Fruit fly (Drosophila melanogaster): ENCODE results near the gene tadr.
A peak's percentile ranks its signal among the peaks of the same experiment; 100 is the strongest.

The tadr gene

DNA sequence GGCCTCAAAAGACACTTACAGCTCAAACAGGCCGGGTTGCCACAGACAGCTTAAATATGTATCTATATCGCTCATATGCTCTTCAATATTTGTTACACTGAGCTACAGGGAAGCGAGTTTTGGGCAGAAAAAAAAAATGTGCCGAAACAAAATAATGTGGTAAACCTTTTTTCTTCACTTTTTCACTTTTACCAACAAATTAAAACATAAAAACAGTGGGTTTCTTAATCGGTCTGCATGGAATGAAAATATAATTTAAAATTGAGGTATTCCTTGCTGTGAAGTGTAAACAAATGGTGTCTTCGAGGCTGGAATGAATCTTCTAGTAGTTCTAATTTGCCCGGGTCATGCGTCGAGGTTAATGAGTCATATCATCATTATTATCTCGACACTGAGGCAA is 36.5 kb upstream of the tadr start (continued):
- TF ChIP-seq CG6854 (GFP tag; optimal IDR thresholded peaks at IDR 0.05), result no peak
- peak; percentile 78 for TF ChIP-seq Eip78C (GFP tag)
- TF ChIP-seq CG11762 (GFP tag; optimal IDR thresholded peaks at IDR 0.05; ENCODE audit: insufficient read depth), result no peak
- no peak for TF ChIP-seq Sox15 (GFP tag; optimal IDR thresholded peaks at IDR 0.05)
- TF ChIP-seq cyc (GFP tag; optimal IDR thresholded peaks at IDR 0.05), result peak; percentile 17
- TF ChIP-seq Hr39 (GFP tag; optimal IDR thresholded peaks at IDR 0.05), result peak; percentile 12
- TF ChIP-seq Sox102F (GFP tag; optimal IDR thresholded peaks at IDR 0.05), result peak; percentile 35
- peak; percentile 44; the same call in 1 of the 2 replicates for TF ChIP-seq CG15336 (GFP tag; IDR thresholded peaks at IDR 0.05)
- TF ChIP-seq pdm3 (GFP tag; optimal IDR thresholded peaks at IDR 0.05), result peak; percentile 19
- TF ChIP-seq CG11294 (GFP tag; IDR thresholded peaks at IDR 0.05), result no peak
- TF ChIP-seq acj6 (GFP tag; optimal IDR thresholded peaks at IDR 0.05), result no peak
- TF ChIP-seq spab (GFP tag; optimal IDR thresholded peaks at IDR 0.05), result no peak
- no peak for TF ChIP-seq CG7368 (GFP tag; optimal IDR thresholded peaks at IDR 0.05)
- TF ChIP-seq CG6276 (GFP tag; optimal IDR thresholded peaks at IDR 0.05), result peak; percentile 14
- TF ChIP-seq Ets96B (tag; optimal IDR thresholded peaks at IDR 0.05), result no peak
- no peak for TF ChIP-seq CG9139 (GFP tag; optimal IDR thresholded peaks at IDR 0.05)
- peak; percentile 28 for TF ChIP-seq Smox (GFP tag; optimal IDR thresholded peaks at IDR 0.05)
- no peak for TF ChIP-seq fd85E (GFP tag; optimal IDR thresholded peaks at IDR 0.05)
- TF ChIP-seq CG8632 (GFP tag; optimal IDR thresholded peaks at IDR 0.05), result peak; percentile 33
- TF ChIP-seq vri (GFP tag; optimal IDR thresholded peaks at IDR 0.05), result no peak
- no peak for TF ChIP-seq CG16779 (tag; optimal IDR thresholded peaks at IDR 0.05)
- no peak for TF ChIP-seq Hr38 (GFP tag; optimal IDR thresholded peaks at IDR 0.05)
- TF ChIP-seq ss (GFP tag; optimal IDR thresholded peaks at IDR 0.05), result no peak
- TF ChIP-seq dac (GFP tag; optimal IDR thresholded peaks at IDR 0.05), result no peak
- no peak for TF ChIP-seq svp (GFP tag)

dm6 chr2L:21039569-21040159 is 35.5 kb upstream of the tadr start:
- TF ChIP-seq fkh (GFP tag; optimal IDR thresholded peaks at IDR 0.05) (peak; percentile 75), CG6792 (GFP tag; optimal IDR thresholded peaks at IDR 0.05) (no peak)

- TF ChIP-seq Hr4 (GFP tag; optimal IDR thresholded peaks at IDR 0.05) (no peak), fkh (GFP tag; optimal IDR thresholded peaks at IDR 0.05) (peak; percentile 22)
Measured at dm6 chr2L:21040719-21041118, 34.5 kb upstream of the tadr start.

dm6 chr2L:21051873-21052736 is 23.1 kb upstream of the tadr start, which contains the start of gene CG42238:
TSS of gene CG42238 (minus strand) at chr2L:21052164.
- no peak for TF ChIP-seq CG34406 (GFP tag; optimal IDR thresholded peaks at IDR 0.05)
- no peak for TF ChIP-seq CG11902 (GFP tag; optimal IDR thresholded peaks at IDR 0.05)
- no peak for TF ChIP-seq CG1621 (tag; optimal IDR thresholded peaks at IDR 0.05)
- TF ChIP-seq CG32006 (GFP tag; optimal IDR thresholded peaks at IDR 0.05), result no peak
- no peak for TF ChIP-seq CG11762 (GFP tag; optimal IDR thresholded peaks at IDR 0.05; ENCODE audit: insufficient read depth)
- no peak for TF ChIP-seq CG9139 (GFP tag; optimal IDR thresholded peaks at IDR 0.05)
- TF ChIP-seq Hr4 (GFP tag; optimal IDR thresholded peaks at IDR 0.05), result no peak
- no peak for TF ChIP-seq Hr38 (GFP tag; optimal IDR thresholded peaks at IDR 0.05)
- no peak for TF ChIP-seq CG4318 (GFP tag; optimal IDR thresholded peaks at IDR 0.05)
- TF ChIP-seq salr (GFP tag; optimal IDR thresholded peaks at IDR 0.05), result no peak
- TF ChIP-seq vri (GFP tag; optimal IDR thresholded peaks at IDR 0.05), result peak; percentile 4
- no peak for TF ChIP-seq CG8319 (GFP tag; optimal IDR thresholded peaks at IDR 0.05)
- TF ChIP-seq dac (GFP tag; optimal IDR thresholded peaks at IDR 0.05), result no peak
- TF ChIP-seq Eip78C (GFP tag), result peak; percentile 47
- no peak for TF ChIP-seq net (GFP tag; optimal IDR thresholded peaks at IDR 0.05)
- TF ChIP-seq CG31627 (GFP tag; optimal IDR thresholded peaks at IDR 0.05), result no peak
- TF ChIP-seq Eip75B (GFP tag; optimal IDR thresholded peaks at IDR 0.05), result no peak
- TF ChIP-seq CG15336 (GFP tag; IDR thresholded peaks at IDR 0.05), result no peak
- TF ChIP-seq CG3919 (GFP tag; optimal IDR thresholded peaks at IDR 0.05), result peak; percentile 23
- TF ChIP-seq pdm3 (GFP tag; optimal IDR thresholded peaks at IDR 0.05), result peak; percentile 11
- TF ChIP-seq CG6808 (GFP tag; optimal IDR thresholded peaks at IDR 0.05), result no peak
- no peak for TF ChIP-seq CG6854 (GFP tag; optimal IDR thresholded peaks at IDR 0.05)
- no peak for TF ChIP-seq dsx (GFP tag; optimal IDR thresholded peaks at IDR 0.05; ENCODE audit: poor library complexity, severe bottlenecking)
- TF ChIP-seq esn (GFP tag; optimal IDR thresholded peaks at IDR 0.05), result no peak
- TF ChIP-seq CG8119 (GFP tag; IDR thresholded peaks at IDR 0.05), result no peak
- 0 out of 3 replicates have a peak, but pooled peaks have one; percentile 20 for TF ChIP-seq eg (GFP tag; IDR thresholded peaks at IDR 0.05)
